Worm (Caenorhabditis elegans) whole organism, mixed stage, embryonic: ENCODE measurements around the gene T14G11.1.

Experiments used
- M03D4.4 ChIP-seq: sonication (generic microtip); optimal IDR thresholded peaks from 2 replicates; lab custom pipeline; 2017; ENCODE audit warnings: mild to moderate bottlenecking, missing genetic modification characterization, missing compliant biosample characterization
- bed-3 ChIP-seq: fragments of 200-800 bp; sonication (Bioruptor generic); optimal IDR thresholded peaks from 3 replicates; lab custom pipeline; 2018; ENCODE audit warnings: mild to moderate bottlenecking, missing genetic modification characterization, moderate library complexity, missing compliant biosample characterization
- blmp-1 ChIP-seq: fragments of 150-350 bp; optimal IDR thresholded peaks from 2 replicates; lab custom pipeline; 2014; ENCODE audit warnings: missing biosample characterization, missing genetic modification characterization
- ceh-39 ChIP-seq: fragments of 150-350 bp; optimal IDR thresholded peaks from 2 replicates; lab custom pipeline; 2014; ENCODE audit warnings: missing biosample characterization, missing genetic modification characterization
- ceh-43 ChIP-seq: fragments of 200-800 bp; sonication (Bioruptor generic); optimal IDR thresholded peaks from 2 replicates; lab custom pipeline; 2018; ENCODE audit warnings: mild to moderate bottlenecking, missing genetic modification characterization, moderate library complexity, missing compliant biosample characterization
- ceh-83 ChIP-seq: fragments of 200-800 bp; sonication (Bioruptor generic); optimal IDR thresholded peaks from 2 replicates; lab custom pipeline; 2018; ENCODE audit warnings: mild to moderate bottlenecking, missing genetic modification characterization, missing compliant biosample characterization
- ces-1 ChIP-seq: fragments of 150-350 bp; optimal IDR thresholded peaks from 2 replicates; lab custom pipeline; 2014; ENCODE audit warnings: missing biosample characterization, missing genetic modification reagents, missing genetic modification characterization
- cnd-1 ChIP-seq: fragments of 200-800 bp; sonication (Bioruptor generic); optimal IDR thresholded peaks from 2 replicates; lab custom pipeline; 2018; ENCODE audit warnings: mild to moderate bottlenecking, missing genetic modification characterization, missing compliant biosample characterization
- drap-1 ChIP-seq: fragments of 200-800 bp; sonication (Bioruptor generic); optimal IDR thresholded peaks from 3 replicates; lab custom pipeline; 2018; ENCODE audit warnings: mild to moderate bottlenecking, missing genetic modification characterization, missing compliant biosample characterization
- elt-1 ChIP-seq: sonication (generic microtip); optimal IDR thresholded peaks from 2 replicates; lab custom pipeline; 2017; ENCODE audit warnings: missing genetic modification characterization, mild to moderate bottlenecking, missing compliant biosample characterization, antibody characterized with exemption, moderate library complexity, borderline replicate concordance; ENCODE audit not compliant: insufficient read depth
- elt-3 ChIP-seq: fragments of 150-350 bp; optimal IDR thresholded peaks from 2 replicates; lab custom pipeline; 2014; ENCODE audit warnings: missing biosample characterization, missing genetic modification characterization
- flh-1 ChIP-seq: fragments of 200-800 bp; sonication (Bioruptor generic); optimal IDR thresholded peaks from 2 replicates; lab custom pipeline; 2018; ENCODE audit warnings: mild to moderate bottlenecking, missing genetic modification characterization, moderate library complexity, missing compliant biosample characterization
- ham-2 ChIP-seq: fragments of 200-800 bp; sonication (Bioruptor generic); optimal IDR thresholded peaks from 2 replicates; lab custom pipeline; 2018; ENCODE audit warnings: mild to moderate bottlenecking, missing genetic modification characterization, missing compliant biosample characterization
- hlh-1 ChIP-seq: fragments of 150-350 bp; optimal IDR thresholded peaks from 2 replicates; lab custom pipeline; 2014; ENCODE audit warnings: missing biosample characterization, missing genetic modification reagents, missing genetic modification characterization
- lin-13 ChIP-seq: fragments of 150-350 bp; optimal IDR thresholded peaks from 2 replicates; lab custom pipeline; 2014; ENCODE audit warnings: missing biosample characterization, missing genetic modification characterization
- lin-32 ChIP-seq: fragments of 200-800 bp; sonication (Bioruptor generic); optimal IDR thresholded peaks from 2 replicates; lab custom pipeline; 2018; ENCODE audit warnings: mild to moderate bottlenecking, missing genetic modification characterization, missing compliant biosample characterization
- lsy-2 ChIP-seq: fragments of 150-350 bp; optimal IDR thresholded peaks from 2 replicates; lab custom pipeline; 2014; ENCODE audit warnings: missing biosample characterization, missing genetic modification characterization
- mab-5 ChIP-seq: fragments of 150-350 bp; optimal IDR thresholded peaks from 2 replicates; lab custom pipeline; 2014; ENCODE audit warnings: missing biosample characterization, missing genetic modification characterization
- mep-1 ChIP-seq: fragments of 150-350 bp; optimal IDR thresholded peaks from 2 replicates; lab custom pipeline; 2017; ENCODE audit warnings: missing biosample characterization, missing genetic modification reagents, missing genetic modification characterization, inconsistent platforms
- mls-2 ChIP-seq: sonication (generic microtip); optimal IDR thresholded peaks from 2 replicates; lab custom pipeline; 2016; ENCODE audit warnings: mild to moderate bottlenecking, missing genetic modification characterization, moderate library complexity, missing compliant biosample characterization
- nhr-12 ChIP-seq: fragments of 150-350 bp; optimal IDR thresholded peaks from 2 replicates; lab custom pipeline; 2014; ENCODE audit warnings: missing biosample characterization, missing genetic modification characterization
- nhr-2 ChIP-seq: fragments of 150-350 bp; optimal IDR thresholded peaks from 2 replicates; lab custom pipeline; 2014; ENCODE audit warnings: missing biosample characterization, missing genetic modification characterization
- nhr-237 ChIP-seq: fragments of 150-350 bp; optimal IDR thresholded peaks from 2 replicates; lab custom pipeline; 2014; ENCODE audit warnings: missing biosample characterization, missing genetic modification characterization
- nhr-28 ChIP-seq: fragments of 150-350 bp; optimal IDR thresholded peaks from 2 replicates; lab custom pipeline; 2014; ENCODE audit warnings: missing biosample characterization, missing genetic modification characterization
- nhr-76 ChIP-seq: sonication (generic microtip); optimal IDR thresholded peaks from 2 replicates; lab custom pipeline; 2017; ENCODE audit warnings: missing biosample characterization, missing genetic modification characterization
- pha-4 ChIP-seq: fragments of 150-350 bp; optimal IDR thresholded peaks from 2 replicates; lab custom pipeline; 2018; ENCODE audit warnings: missing biosample characterization, missing genetic modification reagents, missing genetic modification characterization
- sem-2 ChIP-seq: fragments of 200-800 bp; sonication (Bioruptor generic); optimal IDR thresholded peaks from 2 replicates; lab custom pipeline; 2018; ENCODE audit warnings: mild to moderate bottlenecking, missing genetic modification characterization, missing compliant biosample characterization
- snpc-4 ChIP-seq: fragments of 150-350 bp; optimal IDR thresholded peaks from 2 replicates; lab custom pipeline; 2014; ENCODE audit warnings: missing biosample characterization, missing genetic modification characterization
- sptf-1 ChIP-seq: sonication (generic microtip); optimal IDR thresholded peaks from 2 replicates; lab custom pipeline; 2017; ENCODE audit warnings: mild to moderate bottlenecking, missing genetic modification characterization, moderate library complexity, missing compliant biosample characterization
- tbx-8 ChIP-seq: fragments of 200-800 bp; sonication (Bioruptor generic); optimal IDR thresholded peaks from 2 replicates; lab custom pipeline; 2018; ENCODE audit warnings: mild to moderate bottlenecking, missing genetic modification characterization, moderate library complexity, missing compliant biosample characterization
- unc-120 ChIP-seq: sonication (generic microtip); optimal IDR thresholded peaks from 2 replicates; lab custom pipeline; 2017; ENCODE audit warnings: missing genetic modification characterization, missing compliant biosample characterization; ENCODE audit not compliant: poor library complexity, severe bottlenecking
- unc-39 ChIP-seq: fragments of 150-350 bp; optimal IDR thresholded peaks from 2 replicates; lab custom pipeline; 2014; ENCODE audit warnings: missing biosample characterization, missing genetic modification characterization
- unc-62 ChIP-seq: fragments of 150-350 bp; optimal IDR thresholded peaks from 2 replicates; lab custom pipeline; 2014; ENCODE audit warnings: missing biosample characterization, missing genetic modification reagents, missing genetic modification characterization
- zip-8 ChIP-seq: fragments of 150-350 bp; optimal IDR thresholded peaks from 2 replicates; lab custom pipeline; 2014; ENCODE audit warnings: missing biosample characterization, missing genetic modification characterization
- ztf-11 ChIP-seq: fragments of 150-350 bp; optimal IDR thresholded peaks from 2 replicates; lab custom pipeline; 2014; ENCODE audit warnings: missing biosample characterization, missing genetic modification characterization

Gene T14G11.1

DNA sequence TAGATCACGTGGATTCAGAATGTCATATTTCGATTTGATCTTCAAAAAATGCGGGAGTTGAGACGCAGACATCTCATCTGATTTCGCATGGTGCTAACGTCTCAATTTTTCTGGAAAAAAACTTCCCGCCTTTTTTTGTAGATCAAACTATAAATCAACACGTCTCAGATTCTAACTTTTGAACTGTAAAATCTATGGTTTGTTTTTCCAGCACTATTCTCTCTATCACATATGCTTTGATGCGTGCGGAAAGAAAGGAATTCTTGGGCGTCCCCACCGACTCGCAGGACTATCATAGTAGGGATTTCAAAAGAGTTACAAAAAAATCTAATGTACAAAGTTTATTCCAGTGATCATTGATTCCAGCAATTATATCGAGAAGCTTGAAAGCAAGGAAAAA lies 8.9 kb downstream of the T14G11.1 start:
- TF ChIP-seq ceh-83 (GFP tag; lab: Kevin White, UChicago) (peak; percentile 16), ceh-39 (no peak), nhr-12 (tag; lab: Kevin White, UChicago) (no peak), sem-2 (GFP tag; lab: Kevin White, UChicago) (no peak), elt-3 (no peak), flh-1 (GFP tag; lab: Kevin White, UChicago) (no peak), mep-1 (tag; lab: Kevin White, UChicago) (no peak), lsy-2 (tag; lab: Kevin White, UChicago) (no peak), lin-13 (tag; lab: Kevin White, UChicago) (no peak)

- no peak for TF ChIP-seq sem-2 (GFP tag; lab: Kevin White, UChicago)
- no peak for TF ChIP-seq nhr-76
- TF ChIP-seq lin-32: no peak
- TF ChIP-seq sptf-1 (tag; lab: Kevin White, UChicago): no peak
- no peak for TF ChIP-seq elt-3
- no peak for TF ChIP-seq bed-3
- no peak for TF ChIP-seq mab-5 (tag; lab: Kevin White, UChicago)
Measured at ce11 chrX:2698197-2698800, 9.5 kb downstream of the T14G11.1 start.

ce11 chrX:2700649-2701048 lies 11.9 kb downstream of the T14G11.1 start:
- TF ChIP-seq pha-4 (tag; lab: Kevin White, UChicago): peak; percentile 76
- TF ChIP-seq M03D4.4: peak; percentile 10
- peak; percentile 50 for TF ChIP-seq nhr-2 (tag; lab: Kevin White, UChicago)
- no peak for TF ChIP-seq nhr-28 (tag; lab: Kevin White, UChicago)
- no peak for TF ChIP-seq ces-1 (GFP tag; lab: Kevin White, UChicago)
- TF ChIP-seq unc-62 (GFP tag; lab: Kevin White, UChicago): no peak
- no peak for TF ChIP-seq nhr-12 (tag; lab: Kevin White, UChicago)
- TF ChIP-seq lin-32: no peak
- no peak for TF ChIP-seq blmp-1 (tag; lab: Kevin White, UChicago)
- TF ChIP-seq flh-1 (GFP tag; lab: Kevin White, UChicago): no peak
- no peak for TF ChIP-seq lin-13 (tag; lab: Kevin White, UChicago)
- TF ChIP-seq mls-2: peak; percentile 42
- TF ChIP-seq ztf-11: peak; percentile 12
- no peak for TF ChIP-seq ceh-43 (GFP tag; lab: Kevin White, UChicago)
- no peak for TF ChIP-seq elt-1 (tag; lab: Kevin White, UChicago)
- no peak for TF ChIP-seq mab-5 (tag; lab: Kevin White, UChicago)
- peak; percentile 44 for TF ChIP-seq sptf-1 (tag; lab: Kevin White, UChicago)
- no peak for TF ChIP-seq unc-39 (tag; lab: Kevin White, UChicago)
- TF ChIP-seq nhr-237 (tag; lab: Kevin White, UChicago): no peak
- no peak for TF ChIP-seq drap-1 (GFP tag; lab: Kevin White, UChicago)
- TF ChIP-seq bed-3: no peak
- TF ChIP-seq unc-120 (tag; lab: Kevin White, UChicago): no peak
- TF ChIP-seq nhr-76: no peak
- TF ChIP-seq ham-2: no peak
- no peak for TF ChIP-seq ceh-39

DNA sequence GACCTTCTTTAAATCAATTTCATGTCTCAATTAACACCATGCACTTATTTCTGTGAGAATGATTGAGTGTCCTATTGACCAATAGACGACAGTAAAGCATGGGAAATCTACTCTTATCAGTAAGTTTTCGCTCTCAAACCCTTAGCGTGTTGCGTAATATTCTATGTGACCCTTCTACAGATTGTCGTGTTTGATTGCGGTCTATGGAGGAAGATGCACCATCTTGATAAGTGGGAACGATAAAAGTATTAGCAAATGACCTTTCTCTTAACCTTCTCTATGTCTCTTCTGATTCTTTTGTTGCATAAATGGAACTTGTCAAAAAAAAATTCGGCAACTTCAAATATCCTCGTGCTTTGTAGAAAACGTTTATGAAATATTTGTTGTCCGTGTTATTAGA lies 15.1 kb downstream of the T14G11.1 start:
- TF ChIP-seq nhr-12 (tag; lab: Kevin White, UChicago): no peak
- no peak for TF ChIP-seq mab-5 (tag; lab: Kevin White, UChicago)
- TF ChIP-seq lin-32: no peak
- TF ChIP-seq ceh-43 (GFP tag; lab: Kevin White, UChicago): no peak
- no peak for TF ChIP-seq unc-62 (GFP tag; lab: Kevin White, UChicago)
- TF ChIP-seq unc-120 (tag; lab: Kevin White, UChicago): no peak
- TF ChIP-seq drap-1 (GFP tag; lab: Kevin White, UChicago): no peak
- TF ChIP-seq pha-4 (tag; lab: Kevin White, UChicago): no peak
- TF ChIP-seq elt-3: no peak
- no peak for TF ChIP-seq ztf-11
- TF ChIP-seq ces-1 (GFP tag; lab: Kevin White, UChicago): no peak
- no peak for TF ChIP-seq nhr-237 (tag; lab: Kevin White, UChicago)
- no peak for TF ChIP-seq lsy-2 (tag; lab: Kevin White, UChicago)
- TF ChIP-seq ham-2: peak; percentile 31
- no peak for TF ChIP-seq snpc-4 (tag; lab: Kevin White, UChicago)
- no peak for TF ChIP-seq hlh-1 (tag; lab: Kevin White, UChicago)
- TF ChIP-seq nhr-76: no peak
- TF ChIP-seq nhr-2 (tag; lab: Kevin White, UChicago): peak; percentile 80
- TF ChIP-seq tbx-8 (GFP tag; lab: Kevin White, UChicago): no peak
- no peak for TF ChIP-seq ceh-39
- no peak for TF ChIP-seq nhr-28 (tag; lab: Kevin White, UChicago)
- no peak for TF ChIP-seq sptf-1 (tag; lab: Kevin White, UChicago)
- TF ChIP-seq zip-8 (tag; lab: Kevin White, UChicago): peak; percentile 66
- peak; percentile 96 for TF ChIP-seq elt-1 (tag; lab: Kevin White, UChicago)
- TF ChIP-seq cnd-1 (tag; lab: Kevin White, UChicago): no peak
- TF ChIP-seq blmp-1 (tag; lab: Kevin White, UChicago): no peak
